Worm (Caenorhabditis elegans) whole organism, L4 larva: ENCODE measurements around the gene T23B12.11.

ENCODE experiments used
- F10B5.3 ChIP-seq: sonication (generic microtip); optimal IDR thresholded peaks from 2 replicates; lab custom pipeline; 2016; ENCODE audit warnings: mild to moderate bottlenecking, missing genetic modification characterization, missing compliant biosample characterization
- F44E2.7 ChIP-seq: fragments of 200-800 bp; sonication (Bioruptor generic); IDR thresholded peaks from 2 replicates; pipeline ENCODE4 v2.1.2; 2022; ENCODE audit warnings: missing genetic modification characterization, missing compliant biosample characterization
- R02D3.7 ChIP-seq: fragments of 150-350 bp; sonication (generic microtip); optimal IDR thresholded peaks from 3 replicates; lab custom pipeline; 2014; ENCODE audit warnings: missing biosample characterization, missing genetic modification characterization
- T26A8.4 ChIP-seq: fragments of 200-800 bp; sonication (Bioruptor generic); IDR thresholded peaks from 2 replicates; pipeline ENCODE4 v1.3.6; 2022; ENCODE audit warnings: missing genetic modification characterization, missing compliant biosample characterization
- Y48G9A.11 ChIP-seq: fragments of 200-800 bp; sonication (Bioruptor generic); IDR thresholded peaks from 2 replicates; pipeline ENCODE4 v1.3.6; 2022; ENCODE audit warnings: missing genetic modification reagents, missing genetic modification characterization, missing compliant biosample characterization
- arid-1 ChIP-seq: fragments of 200-800 bp; sonication (Bioruptor generic); conservative IDR thresholded peaks from 2 replicates; pipeline ENCODE4 v1.3.6; 2022; ENCODE audit warnings: missing genetic modification reagents, missing genetic modification characterization, missing compliant biosample characterization
- ceh-20 ChIP-seq: fragments of 200-800 bp; sonication (Bioruptor generic); IDR thresholded peaks from 2 replicates; pipeline ENCODE4 v1.3.6; 2022; ENCODE audit warnings: missing genetic modification reagents, missing genetic modification characterization, missing compliant biosample characterization
- ceh-28 ChIP-seq: fragments of 150-350 bp; optimal IDR thresholded peaks from 2 replicates; lab custom pipeline; 2014; ENCODE audit warnings: missing biosample characterization, missing genetic modification reagents, missing genetic modification characterization
- ceh-62 ChIP-seq: sonication (generic microtip); optimal IDR thresholded peaks from 2 replicates; lab custom pipeline; 2017; ENCODE audit warnings: missing biosample characterization, missing genetic modification characterization
- cey-2 ChIP-seq: sonication (generic microtip); optimal IDR thresholded peaks from 3 replicates; lab custom pipeline; 2017; ENCODE audit warnings: missing genetic modification characterization, mild to moderate bottlenecking, missing compliant biosample characterization, antibody characterized with exemption, borderline replicate concordance; ENCODE audit not compliant: insufficient read depth
- ctbp-1 ChIP-seq: fragments of 200-800 bp; sonication (Bioruptor generic); IDR thresholded peaks from 2 replicates; pipeline ENCODE4 v1.3.6; 2022; ENCODE audit warnings: missing genetic modification reagents, missing genetic modification characterization, missing compliant biosample characterization
- daf-16 ChIP-seq, 3 experiments: sonication (generic microtip); optimal IDR thresholded peaks; 2 replicates each; lab custom pipeline; 2016 to 2017; ENCODE audit warnings: missing genetic modification characterization in 3 of 3, missing genetic modification reagents in 3 of 3, mild to moderate bottlenecking in 2 of 3, missing compliant biosample characterization in 2 of 3, missing biosample characterization in 1 of 3, moderate library complexity in 1 of 3
- daf-19 ChIP-seq: fragments of 200-800 bp; sonication (Bioruptor generic); conservative IDR thresholded peaks from 2 replicates; pipeline ENCODE4 v1.3.6; 2022; ENCODE audit warnings: missing genetic modification characterization, missing compliant biosample characterization
- daf-8 ChIP-seq: fragments of 200-800 bp; sonication (Bioruptor generic); IDR thresholded peaks from 2 replicates; pipeline ENCODE4 v1.3.6; 2022; ENCODE audit warnings: missing genetic modification characterization, missing compliant biosample characterization
- dmd-6 ChIP-seq: fragments of 200-800 bp; sonication (Bioruptor generic); IDR thresholded peaks from 2 replicates; pipeline ENCODE4 v1.3.6; 2022; ENCODE audit warnings: missing genetic modification reagents, missing genetic modification characterization, missing compliant biosample characterization
- dmd-8 ChIP-seq: fragments of 200-800 bp; sonication (Bioruptor generic); IDR thresholded peaks from 2 replicates; pipeline ENCODE4 v1.3.6; 2022; ENCODE audit warnings: missing genetic modification characterization, missing compliant biosample characterization
- dmd-9 ChIP-seq: fragments of 200-800 bp; sonication (Bioruptor generic); IDR thresholded peaks from 2 replicates; pipeline ENCODE4 v1.3.6; 2022; ENCODE audit warnings: missing genetic modification reagents, missing genetic modification characterization, missing compliant biosample characterization
- duxl-1 ChIP-seq: sonication (generic microtip); optimal IDR thresholded peaks from 2 replicates; lab custom pipeline; 2016; ENCODE audit warnings: mild to moderate bottlenecking, missing genetic modification characterization, moderate library complexity, missing compliant biosample characterization; ENCODE audit not compliant: poor library complexity
- egl-27 ChIP-seq: sonication (generic microtip); optimal IDR thresholded peaks from 3 replicates; lab custom pipeline; 2017; ENCODE audit warnings: missing biosample characterization, missing genetic modification reagents, missing genetic modification characterization
- hlh-11 ChIP-seq: fragments of 200-800 bp; sonication (Bioruptor generic); optimal IDR thresholded peaks from 2 replicates; lab custom pipeline; 2018; ENCODE audit warnings: mild to moderate bottlenecking, missing genetic modification characterization, missing compliant biosample characterization
- hlh-30 ChIP-seq: sonication (generic microtip); optimal IDR thresholded peaks from 2 replicates; lab custom pipeline; 2017; ENCODE audit warnings: antibody characterized with exemption, mild to moderate bottlenecking, missing genetic modification characterization, missing compliant biosample characterization; ENCODE audit not compliant: insufficient read depth
- lim-7 ChIP-seq: fragments of 200-800 bp; sonication (Bioruptor generic); IDR thresholded peaks from 2 replicates; pipeline ENCODE4 v1.3.6; 2022; ENCODE audit warnings: missing genetic modification characterization, missing compliant biosample characterization
- lin-1 ChIP-seq: fragments of 200-800 bp; sonication (Bioruptor generic); IDR thresholded peaks from 2 replicates; pipeline ENCODE4 v1.3.6; 2022; ENCODE audit warnings: missing genetic modification reagents, missing genetic modification characterization, missing compliant biosample characterization
- lin-15B ChIP-seq: fragments of 150-350 bp; sonication (generic microtip); optimal IDR thresholded peaks from 3 replicates; lab custom pipeline; 2014; ENCODE audit warnings: missing biosample characterization, missing genetic modification characterization
- lin-29 ChIP-seq: fragments of 200-800 bp; sonication (Bioruptor generic); IDR thresholded peaks from 2 replicates; pipeline ENCODE4 v1.3.6; 2022; ENCODE audit warnings: missing genetic modification reagents, missing genetic modification characterization, missing compliant biosample characterization
- lin-39 ChIP-seq: fragments of 150-350 bp; optimal IDR thresholded peaks from 2 replicates; lab custom pipeline; 2014; ENCODE audit warnings: missing biosample characterization, missing genetic modification reagents, missing genetic modification characterization
- lir-3 ChIP-seq: sonication (generic microtip); optimal IDR thresholded peaks from 2 replicates; lab custom pipeline; 2016; ENCODE audit warnings: mild to moderate bottlenecking, missing genetic modification characterization, missing compliant biosample characterization
- lsy-2 ChIP-seq, 2 experiments: fragments of 150-350 bp in 1 of 2; sonication (generic microtip) in 1 of 2; optimal IDR thresholded peaks; 2 replicates each; lab custom pipeline; 2014 to 2017; ENCODE audit warnings: missing biosample characterization in 2 of 2, missing genetic modification characterization in 2 of 2
- madf-5 ChIP-seq, 2 experiments: fragments of 200-800 bp; sonication (Bioruptor generic); IDR thresholded peaks; 2 replicates each; pipeline ENCODE4 v1.3.6; 2022; ENCODE audit warnings: missing compliant biosample characterization in 2 of 2, missing genetic modification characterization in 2 of 2
- madf-9 ChIP-seq: fragments of 200-800 bp; sonication (Bioruptor generic); conservative IDR thresholded peaks from 2 replicates; pipeline ENCODE4 v1.3.6; 2022; ENCODE audit warnings: missing genetic modification reagents, missing genetic modification characterization, missing compliant biosample characterization
- mes-2 ChIP-seq: sonication (generic microtip); optimal IDR thresholded peaks from 2 replicates; lab custom pipeline; 2016; ENCODE audit warnings: missing genotype, mild to moderate bottlenecking, missing genetic modification characterization, missing compliant biosample characterization; ENCODE audit not compliant: poor library complexity, severe bottlenecking
- nhr-102 ChIP-seq: sonication (generic microtip); optimal IDR thresholded peaks from 2 replicates; lab custom pipeline; 2016; ENCODE audit warnings: mild to moderate bottlenecking, missing genetic modification characterization, moderate library complexity, missing compliant biosample characterization
- nhr-11 ChIP-seq: fragments of 150-350 bp; optimal IDR thresholded peaks from 2 replicates; lab custom pipeline; 2014; ENCODE audit warnings: missing biosample characterization, missing genetic modification characterization
- nhr-237 ChIP-seq: sonication (generic microtip); optimal IDR thresholded peaks from 2 replicates; lab custom pipeline; 2017; ENCODE audit warnings: missing biosample characterization, missing genetic modification characterization
- nhr-41 ChIP-seq: fragments of 200-800 bp; sonication (Bioruptor generic); IDR thresholded peaks from 2 replicates; pipeline ENCODE4 v1.3.6; 2022; ENCODE audit warnings: missing genetic modification reagents, missing genetic modification characterization, missing compliant biosample characterization
- nhr-48 ChIP-seq: sonication (generic microtip); optimal IDR thresholded peaks from 2 replicates; lab custom pipeline; 2016; ENCODE audit warnings: mild to moderate bottlenecking, missing genetic modification characterization, missing compliant biosample characterization
- nhr-6 ChIP-seq: fragments of 150-350 bp; optimal IDR thresholded peaks from 2 replicates; lab custom pipeline; 2014; ENCODE audit warnings: missing biosample characterization, missing genetic modification characterization
- nhr-77 ChIP-seq: fragments of 150-350 bp; optimal IDR thresholded peaks from 2 replicates; lab custom pipeline; 2014; ENCODE audit warnings: missing biosample characterization, missing genetic modification characterization
- pha-4 ChIP-seq, 2 experiments: fragments of 150-350 bp in 1 of 2; fragments of 200-800 bp in 1 of 2; sonication (Bioruptor generic) in 1 of 2; IDR thresholded peaks in 1 of 2; optimal IDR thresholded peaks in 1 of 2; 2 replicates each; pipeline versions ENCODE4 v1.3.6 to Lab custom; 2014 to 2022; ENCODE audit warnings: missing genetic modification characterization in 2 of 2, missing genetic modification reagents in 2 of 2, missing biosample characterization in 1 of 2, missing compliant biosample characterization in 1 of 2
- sdz-12 ChIP-seq: fragments of 200-800 bp; sonication (Bioruptor generic); optimal IDR thresholded peaks from 2 replicates; lab custom pipeline; 2018; ENCODE audit warnings: mild to moderate bottlenecking, missing genetic modification characterization, missing compliant biosample characterization
- set-16 ChIP-seq: fragments of 200-800 bp; sonication (Bioruptor generic); IDR thresholded peaks from 2 replicates; pipeline ENCODE4 v1.3.6; 2022; ENCODE audit warnings: missing genetic modification reagents, missing genetic modification characterization, missing compliant biosample characterization
- snpc-1.2 ChIP-seq: fragments of 200-800 bp; sonication (Bioruptor generic); IDR thresholded peaks from 2 replicates; pipeline ENCODE4 v1.3.6; 2022; ENCODE audit warnings: missing genetic modification reagents, missing genetic modification characterization, missing compliant biosample characterization
- spr-1 ChIP-seq: sonication (generic microtip); optimal IDR thresholded peaks from 2 replicates; lab custom pipeline; 2016; ENCODE audit warnings: mild to moderate bottlenecking, missing genetic modification characterization, missing compliant biosample characterization
- spr-3 ChIP-seq: fragments of 200-800 bp; sonication (Bioruptor generic); optimal IDR thresholded peaks from 2 replicates; lab custom pipeline; 2018; ENCODE audit warnings: mild to moderate bottlenecking, missing genetic modification characterization, missing compliant biosample characterization
- unc-39 ChIP-seq: sonication (generic microtip); optimal IDR thresholded peaks from 2 replicates; lab custom pipeline; 2017; ENCODE audit warnings: missing biosample characterization, missing genetic modification characterization
- vab-7 ChIP-seq: fragments of 200-800 bp; sonication (Bioruptor generic); IDR thresholded peaks from 2 replicates; pipeline ENCODE4 v1.3.6; 2022; ENCODE audit warnings: missing genetic modification reagents, missing genetic modification characterization, missing compliant biosample characterization
- zfp-3 ChIP-seq: fragments of 200-800 bp; sonication (Bioruptor generic); conservative IDR thresholded peaks from 2 replicates; pipeline ENCODE4 v1.3.6; 2022; ENCODE audit warnings: missing genetic modification reagents, missing genetic modification characterization, missing compliant biosample characterization
- ztf-11 ChIP-seq: fragments of 150-350 bp; optimal IDR thresholded peaks from 2 replicates; lab custom pipeline; 2014; ENCODE audit warnings: missing biosample characterization, missing genetic modification characterization
- ztf-7 ChIP-seq: fragments of 150-350 bp; optimal IDR thresholded peaks from 2 replicates; lab custom pipeline; 2014; ENCODE audit warnings: missing biosample characterization, missing genetic modification characterization

T23B12.11 gene

DNA sequence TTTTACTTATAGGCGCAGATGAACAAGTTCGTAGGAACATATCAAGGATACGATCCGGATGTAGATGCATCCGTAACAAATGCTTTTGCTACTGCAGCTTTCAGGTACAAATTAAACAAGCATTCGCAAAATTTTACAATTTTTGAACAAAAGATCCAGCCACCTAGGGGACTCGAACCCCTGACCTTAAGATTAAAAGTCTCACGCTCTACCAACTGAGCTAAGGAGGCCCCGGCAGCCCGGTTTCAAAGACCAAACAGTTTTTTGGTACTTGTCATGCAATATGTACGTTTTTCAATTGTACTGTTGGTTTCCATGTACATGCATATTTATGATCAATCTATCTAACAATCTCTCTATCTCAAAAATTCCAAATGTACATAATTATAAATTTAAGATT lies 44.2 kb downstream of the T23B12.11 start (continued):
- TF ChIP-seq arid-1 (GFP tag; lab: Robert Waterston, UW) (peak; percentile 47; the same call in 1 of the 2 replicates), daf-16 (GFP tag; optimal IDR thresholded peaks at IDR 0.05; lab: Kevin White, UChicago) (peak in 1 of 2 experiments; percentile 8), daf-16 (tag; optimal IDR thresholded peaks at IDR 0.05; lab: Kevin White, UChicago) (no peak), lin-1 (GFP tag; lab: Robert Waterston, UW) (no peak), lim-7 (peak; percentile 91), dmd-8 (GFP tag; lab: Robert Waterston, UW) (peak; percentile 92), sdz-12 (no peak), dmd-9 (GFP tag; lab: Robert Waterston, UW) (no peak), ceh-20 (GFP tag; lab: Robert Waterston, UW) (peak; percentile 45; the same call in 1 of the 2 replicates), lir-3 (tag; lab: Kevin White, UChicago) (peak; percentile 15), snpc-1.2 (peak; percentile 52; the same call in 1 of the 2 replicates), nhr-6 (no peak), egl-27 (tag; lab: Kevin White, UChicago) (no peak), lin-29 (GFP tag; lab: Robert Waterston, UW) (no peak), spr-1 (tag; lab: Kevin White, UChicago) (no peak), F10B5.3 (tag; lab: Kevin White, UChicago) (no peak), duxl-1 (peak; percentile 27), ztf-7 (tag; lab: Kevin White, UChicago) (no peak), daf-19 (GFP tag; lab: Robert Waterston, UW) (peak; percentile 66; the same call in 1 of the 2 replicates), nhr-77 (no peak), nhr-102 (no peak), madf-9 (GFP tag; lab: Robert Waterston, UW) (no peak), hlh-11 (tag; lab: Kevin White, UChicago) (no peak), nhr-237 (no peak), nhr-11 (tag; lab: Kevin White, UChicago) (no peak), cey-2 (tag; lab: Kevin White, UChicago) (no peak), pha-4 (GFP tag; IDR thresholded peaks at IDR 0.05; lab: Robert Waterston, UW) (peak; percentile 53; the same call in 1 of the 2 replicates), pha-4 (tag; optimal IDR thresholded peaks at IDR 0.05; lab: Kevin White, UChicago) (no peak), daf-8 (GFP tag; lab: Robert Waterston, UW) (0 out of 2 replicates have a peak, but pooled peaks have one; percentile 27), F44E2.7 (peak; percentile 49; the same call in 1 of the 2 replicates), unc-39 (no peak), Y48G9A.11 (GFP tag; lab: Robert Waterston, UW) (0 out of 2 replicates have a peak, but pooled peaks have one; percentile 40), ztf-11 (tag; lab: Kevin White, UChicago) (no peak), nhr-41 (GFP tag; lab: Robert Waterston, UW) (no peak), hlh-30 (tag; lab: Kevin White, UChicago) (no peak)

DNA sequence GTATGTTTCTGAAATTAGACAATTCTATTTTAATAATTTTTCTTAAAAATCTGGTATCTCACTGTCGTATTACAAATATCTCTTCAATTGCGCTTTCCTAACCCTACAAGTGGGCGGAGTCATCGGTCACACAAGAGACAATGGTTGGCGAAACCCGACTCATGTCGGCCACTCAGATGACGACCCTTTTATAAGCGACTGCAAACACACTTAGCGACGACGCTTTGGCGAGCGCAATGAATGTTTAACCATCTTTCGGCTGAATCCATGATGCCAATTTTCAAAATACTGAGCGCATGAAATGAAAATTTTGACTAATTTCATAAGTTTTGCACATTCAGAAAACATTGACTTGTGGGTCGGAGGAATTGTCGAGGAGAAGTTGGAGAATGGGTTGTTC lies 45.2 kb downstream of the T23B12.11 start:
- TF ChIP-seq set-16 (GFP tag; lab: Robert Waterston, UW) = no peak; the same call in 1 of the 2 replicates
- TF ChIP-seq lin-39 = no peak
- peak in 1 of 2 experiments; percentile 99 for TF ChIP-seq madf-5 (GFP tag; IDR thresholded peaks at IDR 0.05; lab: Robert Waterston, UW)
- TF ChIP-seq spr-3 (GFP tag; lab: Kevin White, UChicago) = peak; percentile 99
- TF ChIP-seq F10B5.3 (tag; lab: Kevin White, UChicago) = peak; percentile 95
- TF ChIP-seq vab-7 (GFP tag; lab: Robert Waterston, UW) = peak; percentile 99
- TF ChIP-seq ctbp-1 (GFP tag; lab: Robert Waterston, UW) = peak; percentile 99
- TF ChIP-seq nhr-48 (tag; lab: Kevin White, UChicago) = peak; percentile 92
- TF ChIP-seq ceh-62 (tag; lab: Kevin White, UChicago) = no peak
- peak; percentile 99 for TF ChIP-seq T26A8.4 (GFP tag; lab: Robert Waterston, UW)
- TF ChIP-seq lsy-2 (tag; optimal IDR thresholded peaks at IDR 0.05; lab: Kevin White, UChicago) = peak; percentile 72 to 86
- no peak for TF ChIP-seq ceh-28 (tag; lab: Kevin White, UChicago)
- TF ChIP-seq mes-2 = peak; percentile 96
- peak; percentile 72 for TF ChIP-seq R02D3.7 (tag; lab: Kevin White, UChicago)
- TF ChIP-seq hlh-30 (tag; lab: Kevin White, UChicago) = peak; percentile 70
- peak; percentile 92; the same call in 1 of the 2 replicates for TF ChIP-seq dmd-6
- peak; percentile 100 for TF ChIP-seq dmd-8 (GFP tag; lab: Robert Waterston, UW)
- TF ChIP-seq zfp-3 = peak; percentile 93
- TF ChIP-seq ceh-20 (GFP tag; lab: Robert Waterston, UW) = peak; percentile 97
- peak; percentile 100 for TF ChIP-seq daf-19 (GFP tag; lab: Robert Waterston, UW)
- TF ChIP-seq lin-15B (tag; lab: Kevin White, UChicago) = peak; percentile 60
- TF ChIP-seq snpc-1.2 = peak; percentile 98
